Worm (Caenorhabditis elegans): Measurements from ENCODE around the gene irld-62.

DNA sequence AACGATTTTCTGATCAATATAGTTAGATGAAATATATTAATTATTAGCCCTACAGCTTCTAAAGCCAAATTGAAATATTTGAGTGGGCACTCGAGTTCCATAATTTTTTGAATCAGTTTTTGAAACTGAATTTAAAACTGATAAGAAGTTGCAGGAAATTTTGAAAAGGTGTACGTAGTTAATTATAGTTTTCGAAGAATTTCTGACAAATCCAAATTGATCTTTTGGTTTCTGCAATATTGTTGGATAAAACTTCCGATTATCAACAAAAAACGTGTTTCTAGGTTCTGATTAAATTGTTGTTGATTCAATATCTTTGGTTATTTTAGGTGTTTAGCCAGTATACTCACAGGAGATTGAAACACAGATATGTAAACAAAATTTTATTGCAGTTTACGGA is 4.1 kb upstream of the irld-62 start, which contains the start of gene T26H8.4:
- no peak for TF ChIP-seq fkh-10 (GFP tag; optimal IDR thresholded peaks at IDR 0.05)
- no peak for TF ChIP-seq R02D3.7 (tag; optimal IDR thresholded peaks at IDR 0.05)
- TF ChIP-seq skn-1 (tag; optimal IDR thresholded peaks at IDR 0.05): no peak
- TF ChIP-seq pha-4 (tag; optimal IDR thresholded peaks at IDR 0.05): no peak
- no peak for TF ChIP-seq ama-1 (optimal IDR thresholded peaks at IDR 0.05)
- TF ChIP-seq nhr-25 (tag; optimal IDR thresholded peaks at IDR 0.05): no peak
- TF ChIP-seq unc-62 (GFP tag; optimal IDR thresholded peaks at IDR 0.05): no peak
- TF ChIP-seq nhr-23 (tag; optimal IDR thresholded peaks at IDR 0.05): no peak
- no peak for TF ChIP-seq ceh-9 (tag; optimal IDR thresholded peaks at IDR 0.05)
